Fruit fly (Drosophila melanogaster) whole organism, adult: Measurements from ENCODE around the gene CG9776.

Source experiments
- CG11617 ChIP-seq: fragments of 200-800 bp; sonication (Bioruptor generic); optimal IDR thresholded peaks from 2 replicates; lab custom pipeline; 2017; ENCODE audit warnings: mild to moderate bottlenecking, missing biosample characterization, missing genetic modification reagents, missing genetic modification characterization
- CG14711 ChIP-seq: fragments of 200-800 bp; sonication (Bioruptor generic); optimal IDR thresholded peaks from 2 replicates; lab custom pipeline; 2018; ENCODE audit warnings: missing biosample characterization, mild to moderate bottlenecking, missing genetic modification characterization, moderate library complexity
- CG1620 ChIP-seq: fragments of 200-800 bp; sonication (Bioruptor generic); optimal IDR thresholded peaks from 2 replicates; lab custom pipeline; 2016; ENCODE audit warnings: missing biosample characterization, missing genetic modification characterization
- CG33017 ChIP-seq: fragments of 200-800 bp; sonication (Bioruptor generic); optimal IDR thresholded peaks from 2 replicates; lab custom pipeline; 2018; ENCODE audit warnings: missing biosample characterization, mild to moderate bottlenecking, missing genetic modification characterization, moderate library complexity
- CG5204 ChIP-seq: fragments of 200-800 bp; sonication (Bioruptor generic); optimal IDR thresholded peaks from 2 replicates; lab custom pipeline; 2016; ENCODE audit warnings: missing biosample characterization, missing genetic modification characterization
- CG7045 ChIP-seq: fragments of 200-800 bp; sonication (Bioruptor generic); optimal IDR thresholded peaks from 2 replicates; lab custom pipeline; 2017; ENCODE audit warnings: missing biosample characterization, mild to moderate bottlenecking, missing genetic modification characterization
- CG7101 ChIP-seq: fragments of 200-800 bp; sonication (Bioruptor generic); optimal IDR thresholded peaks from 2 replicates; lab custom pipeline; 2018; ENCODE audit warnings: missing biosample characterization, mild to moderate bottlenecking, missing genetic modification characterization, moderate library complexity
- Clk ChIP-seq: fragments of 200-800 bp; sonication (Bioruptor generic); optimal IDR thresholded peaks from 2 replicates; lab custom pipeline; 2017; ENCODE audit warnings: missing biosample characterization, missing genetic modification characterization
- Crg-1 ChIP-seq: fragments of 200-800 bp; sonication (Bioruptor generic); optimal IDR thresholded peaks from 2 replicates; lab custom pipeline; 2016; ENCODE audit warnings: missing biosample characterization, missing genetic modification characterization
- Hr96 ChIP-seq: fragments of 200-800 bp; sonication (Bioruptor generic); optimal IDR thresholded peaks from 2 replicates; lab custom pipeline; 2016; ENCODE audit warnings: missing biosample characterization, missing genetic modification characterization
- Mnt ChIP-seq: fragments of 200-800 bp; sonication (Bioruptor generic); optimal IDR thresholded peaks from 2 replicates; lab custom pipeline; 2016; ENCODE audit warnings: missing biosample characterization, mild to moderate bottlenecking, missing genetic modification characterization
- bab1 ChIP-seq: fragments of 200-800 bp; sonication (Bioruptor generic); optimal IDR thresholded peaks from 3 replicates; lab custom pipeline; 2019; ENCODE audit warnings: missing biosample characterization, mild to moderate bottlenecking, missing genetic modification characterization, moderate library complexity
- cnc ChIP-seq, 2 experiments: fragments of >200 bp; optimal IDR thresholded peaks; 2 replicates each; lab custom pipeline; 2017
- kay ChIP-seq: fragments of 200-800 bp; sonication (Bioruptor generic); peaks from one replicate; lab custom pipeline; 2016; ENCODE audit warnings: missing biosample characterization, missing genetic modification characterization, borderline replicate concordance
- ovo ChIP-seq: fragments of 200-800 bp; sonication (Bioruptor generic); optimal IDR thresholded peaks from 2 replicates; lab custom pipeline; 2016; ENCODE audit warnings: missing biosample characterization, missing genetic modification characterization
- pad ChIP-seq: fragments of 200-800 bp; sonication (Bioruptor generic); optimal IDR thresholded peaks from 3 replicates; lab custom pipeline; 2017; ENCODE audit warnings: missing biosample characterization, missing genetic modification characterization, mild to moderate bottlenecking, moderate library complexity, missing genetic modification reagents
- tj ChIP-seq: fragments of 200-800 bp; sonication (Bioruptor generic); optimal IDR thresholded peaks from 3 replicates; lab custom pipeline; 2017; ENCODE audit warnings: missing biosample characterization, mild to moderate bottlenecking, missing genetic modification characterization, moderate library complexity
- toe ChIP-seq: fragments of 200-800 bp; sonication (Bioruptor generic); optimal IDR thresholded peaks from 2 replicates; lab custom pipeline; 2016; ENCODE audit warnings: missing biosample characterization, missing genetic modification characterization

The CG9776 gene

DNA sequence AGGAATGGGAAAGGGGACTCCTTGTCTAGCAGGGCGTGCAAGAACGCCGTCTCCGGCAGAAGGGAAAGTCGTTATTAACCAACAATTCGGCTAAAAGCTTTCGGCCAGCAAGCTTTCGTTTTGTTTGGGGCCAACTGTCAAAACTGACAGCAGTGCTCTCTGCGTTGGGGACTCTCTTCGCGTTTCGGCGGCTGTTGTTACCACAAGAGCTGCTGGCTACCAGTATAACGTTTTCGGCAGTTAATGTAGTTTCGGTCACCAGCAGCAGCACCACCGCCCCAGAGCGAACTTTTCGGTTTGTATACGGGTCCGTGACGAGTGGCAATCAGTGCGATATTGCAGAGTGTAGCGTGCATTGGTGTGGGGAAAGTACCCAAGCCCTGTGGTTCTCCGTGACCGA is 53.8 kb downstream of the CG9776 start, which contains the start of gene cpx:
Gene cpx (plus strand): TSS at position 160 of the 400 bp plus-strand sequence.
- TF ChIP-seq pad (GFP tag; lab: Kevin White, UChicago) (no peak), Clk (GFP tag; lab: Kevin White, UChicago) (no peak), CG7101 (no peak), toe (no peak), ovo (GFP tag; lab: Kevin White, UChicago) (no peak), CG7045 (GFP tag; lab: Kevin White, UChicago) (no peak), cnc (optimal IDR thresholded peaks at IDR 0.05; lab: Kevin White, UChicago) (no peak), CG5204 (GFP tag; lab: Kevin White, UChicago) (no peak), CG11617 (no peak), tj (no peak), bab1 (GFP tag; lab: Kevin White, UChicago) (no peak), Crg-1 (GFP tag; lab: Kevin White, UChicago) (no peak), Hr96 (no peak), kay (no peak), CG1620 (no peak)

DNA sequence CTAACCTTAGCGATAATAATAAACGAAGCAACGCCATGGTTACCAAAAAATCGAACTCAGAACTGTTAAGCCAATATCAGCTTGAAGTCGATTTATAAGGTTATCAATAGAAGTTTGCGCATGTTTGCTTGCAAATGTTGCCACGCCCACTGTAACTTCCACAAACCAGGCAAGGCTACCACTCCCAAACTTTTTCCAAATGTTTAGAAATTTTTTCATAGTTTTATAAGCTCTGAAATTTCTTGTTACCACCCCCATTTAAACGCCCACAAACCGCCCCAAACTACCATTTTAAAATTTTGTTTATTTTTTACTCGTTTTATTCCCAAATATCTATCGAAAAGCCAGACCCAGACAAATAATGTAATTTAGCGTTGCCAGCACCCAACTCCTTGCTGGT is 56.0 kb downstream of the CG9776 start, which contains the start of gene flip:
Gene flip (minus strand): TSS at position 101 of the 400 bp plus-strand sequence.
- TF ChIP-seq tj (no peak), ovo (GFP tag; lab: Kevin White, UChicago) (no peak), CG11617 (no peak), Crg-1 (GFP tag; lab: Kevin White, UChicago) (no peak), Mnt (no peak), cnc (optimal IDR thresholded peaks at IDR 0.05; lab: Kevin White, UChicago) (no peak), CG5204 (GFP tag; lab: Kevin White, UChicago) (no peak), Clk (GFP tag; lab: Kevin White, UChicago) (no peak), toe (no peak), pad (GFP tag; lab: Kevin White, UChicago) (no peak), CG14711 (tag; lab: Kevin White, UChicago) (no peak), Hr96 (no peak), CG1620 (no peak), kay (no peak), CG7045 (GFP tag; lab: Kevin White, UChicago) (no peak), CG33017 (tag; lab: Kevin White, UChicago) (no peak)
